Worm (Caenorhabditis elegans): ENCODE results near the gene daf-18.
A peak's percentile ranks its signal among the peaks of the same experiment; 100 is the strongest.

Gene daf-18

ce11 chrIV:390279-390678 is 34.7 kb downstream of the daf-18 start, which contains the start of the genes ears-2 and uncp-18:
ears-2 (minus strand) TSS chrIV:390468.
uncp-18 (plus strand) TSS chrIV:390560.
- TF ChIP-seq ceh-79 (tag; optimal IDR thresholded peaks at IDR 0.05) (peak; percentile 31), lin-40 (tag; optimal IDR thresholded peaks at IDR 0.05) (peak; percentile 89), madf-8 (GFP tag; conservative IDR thresholded peaks at IDR 0.05) (0 out of 2 replicates have a peak, but pooled peaks have one; percentile 22), ceh-40 (GFP tag; IDR thresholded peaks at IDR 0.05) (no peak), cebp-1 (GFP tag; IDR thresholded peaks at IDR 0.05) (peak; percentile 73), cebp-1 (tag; optimal IDR thresholded peaks at IDR 0.05) (peak; percentile 90), ccch-3 (GFP tag; optimal IDR thresholded peaks at IDR 0.05) (no peak), tbp1 (GFP tag; optimal IDR thresholded peaks at IDR 0.05) (peak; percentile 74), unc-130 (GFP tag; optimal IDR thresholded peaks at IDR 0.05) (peak; percentile 94), D2030.7 (GFP tag; IDR thresholded peaks at IDR 0.05) (peak; percentile 93), F57A8.1 (GFP tag; optimal IDR thresholded peaks at IDR 0.05) (peak; percentile 32), bed-2 (GFP tag; IDR thresholded peaks at IDR 0.05) (peak; percentile 75), nfya-1 (tag; optimal IDR thresholded peaks at IDR 0.05; ENCODE audit: borderline replicate concordance, insufficient read depth) (no peak), die-1 (tag; optimal IDR thresholded peaks at IDR 0.05) (peak; percentile 62), rcor-1 (GFP tag; IDR thresholded peaks at IDR 0.05) (peak; percentile 87), xnd-1 (tag; optimal IDR thresholded peaks at IDR 0.05) (no peak), Y79H2A.3 (GFP tag; conservative IDR thresholded peaks at IDR 0.05) (peak; percentile 71; the same call in 1 of the 2 replicates), zfh-2 (GFP tag; conservative IDR thresholded peaks at IDR 0.05) (peak; percentile 93), mes-4 (tag; optimal IDR thresholded peaks at IDR 0.05) (no peak), ceh-58 (GFP tag; IDR thresholded peaks at IDR 0.05) (no peak), T26A5.8 (tag; optimal IDR thresholded peaks at IDR 0.05) (no peak), ets-4 (GFP tag; optimal IDR thresholded peaks at IDR 0.05) (no peak), aptf-2 (GFP tag; conservative IDR thresholded peaks at IDR 0.05) (peak; percentile 71; the same call in 1 of the 2 replicates), somi-1 (GFP tag; optimal IDR thresholded peaks at IDR 0.05) (peak; percentile 66), Y95B8A.8 (GFP tag; IDR thresholded peaks at IDR 0.05) (peak; percentile 88), ZK185.1 (tag; optimal IDR thresholded peaks at IDR 0.05; ENCODE audit: poor library complexity, severe bottlenecking) (peak; percentile 80), F55B11.4 (tag; optimal IDR thresholded peaks at IDR 0.05; ENCODE audit: borderline replicate concordance, insufficient read depth) (no peak), sptf-2 (GFP tag; optimal IDR thresholded peaks at IDR 0.05) (peak; percentile 95), Y56A3A.18 (GFP tag; IDR thresholded peaks at IDR 0.05) (no peak), ceh-27 (GFP tag; optimal IDR thresholded peaks at IDR 0.05) (peak; percentile 93), F22D6.2 (tag; optimal IDR thresholded peaks at IDR 0.05) (peak; percentile 41), chd-7 (tag; optimal IDR thresholded peaks at IDR 0.05) (peak; percentile 66), attf-5 (GFP tag; optimal IDR thresholded peaks at IDR 0.05) (peak; percentile 98), madf-3 (GFP tag; IDR thresholded peaks at IDR 0.05) (peak; percentile 79; the same call in 1 of the 2 replicates), lsl-1 (GFP tag; optimal IDR thresholded peaks at IDR 0.05) (peak; percentile 73), pbrm-1 (GFP tag; IDR thresholded peaks at IDR 0.05) (peak; percentile 87), snpc-4 (GFP tag; optimal IDR thresholded peaks at IDR 0.05) (peak; percentile 43), snpc-4 (tag; optimal IDR thresholded peaks at IDR 0.05) (peak; percentile 58 to 88 (median 74)), Y53G8AR.9 (GFP tag; conservative IDR thresholded peaks at IDR 0.05) (peak; percentile 88), akir-1 (GFP tag; optimal IDR thresholded peaks at IDR 0.05) (peak; percentile 68), attf-3 (GFP tag; conservative IDR thresholded peaks at IDR 0.05) (peak; percentile 77), ztf-6 (GFP tag; IDR thresholded peaks at IDR 0.05) (0 out of 2 replicates have a peak, but pooled peaks have one; percentile 54), let-526 (GFP tag; IDR thresholded peaks at IDR 0.05) (0 out of 2 replicates have a peak, but pooled peaks have one; percentile 69), F52B5.7 (tag; optimal IDR thresholded peaks at IDR 0.05) (peak; percentile 80), Y53F4B.3 (GFP tag; IDR thresholded peaks at IDR 0.05) (no peak), efl-1 (GFP tag; optimal IDR thresholded peaks at IDR 0.05) (peak; percentile 34), ztf-26 (tag; optimal IDR thresholded peaks at IDR 0.05) (peak; percentile 56), hmg-20 (GFP tag; IDR thresholded peaks at IDR 0.05) (peak; percentile 49; the same call in 1 of the 2 replicates), sdz-38 (tag; optimal IDR thresholded peaks at IDR 0.05) (no peak)
